Worm (Caenorhabditis elegans): ENCODE data around the gene sym-1.

The sym-1 gene

ce11 chrX:14557936-14558554, 23.4 kb upstream of the sym-1 start, which contains the start of gene nhr-3:
Gene nhr-3, plus strand, starts transcription at chrX:14558504.
- no peak for TF ChIP-seq K02D7.2 (tag; optimal IDR thresholded peaks at IDR 0.05)
- TF ChIP-seq fax-1 (tag; optimal IDR thresholded peaks at IDR 0.05): no peak
- TF ChIP-seq C08G9.2 (tag; optimal IDR thresholded peaks at IDR 0.05): no peak
- no peak for TF ChIP-seq ceh-34 (tag; optimal IDR thresholded peaks at IDR 0.05)
- no peak for TF ChIP-seq hlh-15 (tag; optimal IDR thresholded peaks at IDR 0.05)
- no peak for TF ChIP-seq ceh-31 (tag; optimal IDR thresholded peaks at IDR 0.05)

ce11 chrX:14559084-14559483, 22.3 kb upstream of the sym-1 start:
- TF ChIP-seq lin-11 (tag; optimal IDR thresholded peaks at IDR 0.05): no peak
- peak; percentile 4 for TF ChIP-seq nfya-1 (tag; optimal IDR thresholded peaks at IDR 0.05)

ce11 chrX:14559519-14560296, 21.7 kb upstream of the sym-1 start:
- no peak for TF ChIP-seq unc-3 (GFP tag; conservative IDR thresholded peaks at IDR 0.05)
- peak; percentile 49 for TF ChIP-seq unc-3 (tag; optimal IDR thresholded peaks at IDR 0.05)
- TF ChIP-seq unc-42 (tag; optimal IDR thresholded peaks at IDR 0.05): peak; percentile 75
- TF ChIP-seq K02D7.2 (tag; optimal IDR thresholded peaks at IDR 0.05): no peak
- TF ChIP-seq dmd-4 (tag; optimal IDR thresholded peaks at IDR 0.05; ENCODE audit: borderline replicate concordance): no peak
- no peak for TF ChIP-seq C38D4.7 (GFP tag; optimal IDR thresholded peaks at IDR 0.05)

ce11 chrX:14560297-14560680, 21.1 kb upstream of the sym-1 start:
- TF ChIP-seq ets-4 (tag; optimal IDR thresholded peaks at IDR 0.05): peak; percentile 90
- no peak for TF ChIP-seq hlh-13 (GFP tag; optimal IDR thresholded peaks at IDR 0.05)
- no peak for TF ChIP-seq fkh-6 (tag; optimal IDR thresholded peaks at IDR 0.05)
- peak; percentile 74 for TF ChIP-seq ceh-14 (tag; optimal IDR thresholded peaks at IDR 0.05)
- TF ChIP-seq ceh-24 (tag; optimal IDR thresholded peaks at IDR 0.05): no peak
- peak; percentile 77 for TF ChIP-seq hlh-30 (tag; optimal IDR thresholded peaks at IDR 0.05; ENCODE audit: insufficient read depth)
- TF ChIP-seq ceh-22 (tag; optimal IDR thresholded peaks at IDR 0.05): no peak
- TF ChIP-seq nhr-232 (tag; optimal IDR thresholded peaks at IDR 0.05): no peak
- no peak for TF ChIP-seq lim-6 (tag; optimal IDR thresholded peaks at IDR 0.05)
- no peak for TF ChIP-seq mec-3 (tag; optimal IDR thresholded peaks at IDR 0.05; ENCODE audit: borderline replicate concordance)
- TF ChIP-seq rnt-1 (tag; optimal IDR thresholded peaks at IDR 0.05): peak; percentile 89
- TF ChIP-seq ama-1 (optimal IDR thresholded peaks at IDR 0.05): no peak
- peak; percentile 60 for TF ChIP-seq pqm-1 (tag; optimal IDR thresholded peaks at IDR 0.05)
- peak; percentile 88 for TF ChIP-seq unc-55 (GFP tag; optimal IDR thresholded peaks at IDR 0.05)
- TF ChIP-seq dve-1 (tag; optimal IDR thresholded peaks at IDR 0.05): peak; percentile 97
- TF ChIP-seq che-1 (tag; optimal IDR thresholded peaks at IDR 0.05): no peak
- TF ChIP-seq pha-4 (tag; optimal IDR thresholded peaks at IDR 0.05): no peak
- TF ChIP-seq ceh-6 (GFP tag; optimal IDR thresholded peaks at IDR 0.05): no peak
- peak; percentile 53 for TF ChIP-seq dmd-4 (tag; optimal IDR thresholded peaks at IDR 0.05; ENCODE audit: borderline replicate concordance)
- peak; percentile 63 for TF ChIP-seq pag-3 (tag; optimal IDR thresholded peaks at IDR 0.05; ENCODE audit: borderline replicate concordance)
- TF ChIP-seq fax-1 (tag; optimal IDR thresholded peaks at IDR 0.05): no peak
- TF ChIP-seq unc-3 (GFP tag; conservative IDR thresholded peaks at IDR 0.05): no peak
- TF ChIP-seq unc-3 (tag; optimal IDR thresholded peaks at IDR 0.05): no peak
- TF ChIP-seq lin-11 (tag; optimal IDR thresholded peaks at IDR 0.05): no peak
- no peak for TF ChIP-seq unc-86 (tag; optimal IDR thresholded peaks at IDR 0.05)
- no peak for TF ChIP-seq ceh-48 (tag; optimal IDR thresholded peaks at IDR 0.05)
- no peak for TF ChIP-seq hlh-15 (tag; optimal IDR thresholded peaks at IDR 0.05)
- TF ChIP-seq ttx-3 (tag; optimal IDR thresholded peaks at IDR 0.05): no peak
- TF ChIP-seq ceh-45 (GFP tag; IDR thresholded peaks at IDR 0.05): no peak
- peak; percentile 49 for TF ChIP-seq unc-42 (tag; optimal IDR thresholded peaks at IDR 0.05)
- TF ChIP-seq sdc-2 (tag; optimal IDR thresholded peaks at IDR 0.05): peak; percentile 61
- TF ChIP-seq pha-2 (tag; optimal IDR thresholded peaks at IDR 0.05): peak; percentile 62
- TF ChIP-seq pat-9 (tag; optimal IDR thresholded peaks at IDR 0.05): no peak
- no peak for TF ChIP-seq sox-4 (tag; optimal IDR thresholded peaks at IDR 0.05)
- peak; percentile 94 for TF ChIP-seq tbx-2 (tag; optimal IDR thresholded peaks at IDR 0.05)
- peak; percentile 42 for TF ChIP-seq T23F11.4 (GFP tag; optimal IDR thresholded peaks at IDR 0.05)
- TF ChIP-seq ceh-31 (tag; optimal IDR thresholded peaks at IDR 0.05): peak; percentile 87
- peak; percentile 99 for TF ChIP-seq ceh-34 (tag; optimal IDR thresholded peaks at IDR 0.05)
- TF ChIP-seq elt-2 (tag; optimal IDR thresholded peaks at IDR 0.05): peak; percentile 43

Measured in whole organism, late embryonic.